Fruit fly (Drosophila melanogaster) S2 (cell line): ENCODE measurements around the gene Tango10.

Experiments used
- CG8478 ChIP-seq: fragments of >200 bp; optimal IDR thresholded peaks from 2 replicates; lab custom pipeline; 2018
- CTCF ChIP-seq, 2 experiments: fragments of >200 bp; optimal IDR thresholded peaks; 2 replicates each; lab custom pipeline; 2018

dm6 chrX:11736421-11736820 lies 16.4 kb downstream of the Tango10 start:
- TF ChIP-seq CTCF (optimal IDR thresholded peaks at IDR 0.05; lab: Kevin White, UChicago) = no peak
- TF ChIP-seq CG8478 (lab: Kevin White, UChicago) = no peak
